Worm (Caenorhabditis elegans) whole organism, late embryonic: Measurements from ENCODE around the gene sel-8.

Experiments
- C38D4.7 ChIP-seq: fragments of 200-800 bp; sonication (Bioruptor generic); optimal IDR thresholded peaks from 2 replicates; lab custom pipeline; 2018; ENCODE audit warnings: mild to moderate bottlenecking, missing genetic modification characterization, moderate library complexity, missing compliant biosample characterization
- ceh-18 ChIP-seq: sonication (generic microtip); optimal IDR thresholded peaks from 2 replicates; lab custom pipeline; 2016; ENCODE audit warnings: missing genetic modification characterization, missing compliant biosample characterization
- ceh-2 ChIP-seq: sonication (generic microtip); optimal IDR thresholded peaks from 2 replicates; lab custom pipeline; 2016; ENCODE audit warnings: missing genotype, missing genetic modification characterization, missing compliant biosample characterization
- hlh-15 ChIP-seq: sonication (generic microtip); optimal IDR thresholded peaks from 2 replicates; lab custom pipeline; 2016; ENCODE audit warnings: missing genetic modification characterization, missing compliant biosample characterization
- hlh-30 ChIP-seq: sonication (generic microtip); optimal IDR thresholded peaks from 2 replicates; lab custom pipeline; 2017; ENCODE audit warnings: antibody characterized with exemption, missing genetic modification characterization, missing compliant biosample characterization; ENCODE audit not compliant: insufficient read depth
- lim-6 ChIP-seq: sonication (generic microtip); optimal IDR thresholded peaks from 2 replicates; lab custom pipeline; 2016; ENCODE audit warnings: missing genetic modification characterization, missing compliant biosample characterization
- nhr-11 ChIP-seq: fragments of 150-350 bp; optimal IDR thresholded peaks from 2 replicates; lab custom pipeline; 2014; ENCODE audit warnings: missing biosample characterization, missing genetic modification characterization
- pha-4 ChIP-seq: fragments of 150-350 bp; optimal IDR thresholded peaks from 2 replicates; lab custom pipeline; 2018; ENCODE audit warnings: missing biosample characterization, missing genetic modification reagents, missing genetic modification characterization

ce11 chrIII:3670336-3670735 lies 43.4 kb upstream of the sel-8 start, which contains the start of gene C46F11.6:
- TF ChIP-seq lim-6: no peak
- no peak for TF ChIP-seq ceh-2
- TF ChIP-seq pha-4 (tag; lab: Kevin White, UChicago): no peak
- TF ChIP-seq nhr-11 (tag; lab: Kevin White, UChicago): no peak
- no peak for TF ChIP-seq hlh-15 (tag; lab: Kevin White, UChicago)
- TF ChIP-seq hlh-30 (tag; lab: Kevin White, UChicago): no peak
- no peak for TF ChIP-seq ceh-18 (tag; lab: Kevin White, UChicago)
- no peak for TF ChIP-seq C38D4.7
